Fruit fly (Drosophila melanogaster): ENCODE results near the gene btsz.

btsz gene

dm6 chr3R:14830262-14830758 is 45.0 kb downstream of the btsz start:
- TF ChIP-seq CG33017 (tag; optimal IDR thresholded peaks at IDR 0.05) (no peak), CG5204 (GFP tag; optimal IDR thresholded peaks at IDR 0.05) (no peak), CG14711 (tag; optimal IDR thresholded peaks at IDR 0.05) (no peak), cic (GFP tag; optimal IDR thresholded peaks at IDR 0.05) (no peak), Clk (GFP tag; optimal IDR thresholded peaks at IDR 0.05) (no peak), CG11617 (GFP tag; optimal IDR thresholded peaks at IDR 0.05) (no peak), pad (GFP tag; optimal IDR thresholded peaks at IDR 0.05) (no peak), CG7045 (GFP tag; optimal IDR thresholded peaks at IDR 0.05) (no peak), CG12768 (GFP tag; optimal IDR thresholded peaks at IDR 0.05) (no peak), kay (GFP tag; ENCODE audit: borderline replicate concordance) (no peak), cnc (optimal IDR thresholded peaks at IDR 0.05) (no peak), CG7101 (tag; optimal IDR thresholded peaks at IDR 0.05) (no peak), Hr96 (GFP tag; optimal IDR thresholded peaks at IDR 0.05) (no peak), tj (GFP tag; optimal IDR thresholded peaks at IDR 0.05) (no peak), Mnt (GFP tag; optimal IDR thresholded peaks at IDR 0.05) (no peak), toe (GFP tag; optimal IDR thresholded peaks at IDR 0.05) (no peak)

dm6 chr3R:14822954-14823353 is 52.3 kb downstream of the btsz start:
- TF ChIP-seq kay (GFP tag; ENCODE audit: borderline replicate concordance) (no peak), CG14711 (tag; optimal IDR thresholded peaks at IDR 0.05) (no peak), cic (GFP tag; optimal IDR thresholded peaks at IDR 0.05) (no peak), pad (GFP tag; optimal IDR thresholded peaks at IDR 0.05) (no peak), toe (GFP tag; optimal IDR thresholded peaks at IDR 0.05) (no peak), bab1 (GFP tag; optimal IDR thresholded peaks at IDR 0.05) (no peak), tj (GFP tag; optimal IDR thresholded peaks at IDR 0.05) (no peak)

- TF ChIP-seq ovo (GFP tag; optimal IDR thresholded peaks at IDR 0.05) (no peak), Mnt (GFP tag; optimal IDR thresholded peaks at IDR 0.05) (no peak), cnc (optimal IDR thresholded peaks at IDR 0.05) (no peak)
Measured at dm6 chr3R:14821175-14821574, 54.1 kb downstream of the btsz start.

- peak; percentile 22 for TF ChIP-seq Mnt (GFP tag; optimal IDR thresholded peaks at IDR 0.05)
- TF ChIP-seq pad (GFP tag; optimal IDR thresholded peaks at IDR 0.05) = no peak
- peak; percentile 21 for TF ChIP-seq tj (GFP tag; optimal IDR thresholded peaks at IDR 0.05)
Measured at dm6 chr3R:14819711-14820153, 55.6 kb downstream of the btsz start.

dm6 chr3R:14817721-14818215 is 57.5 kb downstream of the btsz start:
- TF ChIP-seq Crg-1 (GFP tag; optimal IDR thresholded peaks at IDR 0.05) (peak; percentile 18), Clk (GFP tag; optimal IDR thresholded peaks at IDR 0.05) (no peak), CG1620 (GFP tag; optimal IDR thresholded peaks at IDR 0.05) (no peak), bab1 (GFP tag; optimal IDR thresholded peaks at IDR 0.05) (peak; percentile 50), ovo (GFP tag; optimal IDR thresholded peaks at IDR 0.05) (no peak), tj (GFP tag; optimal IDR thresholded peaks at IDR 0.05) (peak; percentile 81), CG7045 (GFP tag; optimal IDR thresholded peaks at IDR 0.05) (no peak), CG7101 (tag; optimal IDR thresholded peaks at IDR 0.05) (peak; percentile 24), pad (GFP tag; optimal IDR thresholded peaks at IDR 0.05) (no peak), cic (GFP tag; optimal IDR thresholded peaks at IDR 0.05) (peak; percentile 46), kay (GFP tag; ENCODE audit: borderline replicate concordance) (no peak), CG12768 (GFP tag; optimal IDR thresholded peaks at IDR 0.05) (peak; percentile 54), CG5204 (GFP tag; optimal IDR thresholded peaks at IDR 0.05) (no peak), CG11617 (GFP tag; optimal IDR thresholded peaks at IDR 0.05) (peak; percentile 7), Hr96 (GFP tag; optimal IDR thresholded peaks at IDR 0.05) (peak; percentile 50), CG33017 (tag; optimal IDR thresholded peaks at IDR 0.05) (no peak), cnc (optimal IDR thresholded peaks at IDR 0.05) (no peak), Mnt (GFP tag; optimal IDR thresholded peaks at IDR 0.05) (peak; percentile 90), CG14711 (tag; optimal IDR thresholded peaks at IDR 0.05) (no peak), toe (GFP tag; optimal IDR thresholded peaks at IDR 0.05) (peak; percentile 48)

dm6 chr3R:14810703-14811102 is 64.6 kb downstream of the btsz start:
- TF ChIP-seq cic (GFP tag; optimal IDR thresholded peaks at IDR 0.05) = peak; percentile 52
- TF ChIP-seq ovo (GFP tag; optimal IDR thresholded peaks at IDR 0.05) = no peak

dm6 chr3R:14801407-14801806 is 73.9 kb downstream of the btsz start, which contains the start of gene CG14857:
Gene CG14857, plus strand, starts transcription at chr3R:14801773.
- TF ChIP-seq Mnt (GFP tag; optimal IDR thresholded peaks at IDR 0.05) = peak; percentile 45
- peak; percentile 52 for TF ChIP-seq CG12768 (GFP tag; optimal IDR thresholded peaks at IDR 0.05)
- no peak for TF ChIP-seq pad (GFP tag; optimal IDR thresholded peaks at IDR 0.05)
- TF ChIP-seq cnc (optimal IDR thresholded peaks at IDR 0.05) = no peak
- TF ChIP-seq cic (GFP tag; optimal IDR thresholded peaks at IDR 0.05) = peak; percentile 70
- peak; percentile 12 for TF ChIP-seq CG33017 (tag; optimal IDR thresholded peaks at IDR 0.05)
- peak; percentile 49 for TF ChIP-seq kay (GFP tag; ENCODE audit: borderline replicate concordance)
